Fruit fly (Drosophila melanogaster): ENCODE data around the gene c12.2.

The c12.2 gene

dm6 chrX:9345522-9345921 is 26.4 kb downstream of the c12.2 start:
- TF ChIP-seq pan (optimal IDR thresholded peaks at IDR 0.05), result no peak
- TF ChIP-seq dl (GFP tag; optimal IDR thresholded peaks at IDR 0.05; ENCODE audit: insufficient read depth in 1 of 2, partially characterized antibody in 2 of 2), result no peak
- TF ChIP-seq ey (GFP tag; optimal IDR thresholded peaks at IDR 0.05), result no peak
- TF ChIP-seq psq (GFP tag; optimal IDR thresholded peaks at IDR 0.05), result no peak
- TF ChIP-seq Jra (GFP tag; optimal IDR thresholded peaks at IDR 0.05), result no peak
- no peak for TF ChIP-seq GATAd (GFP tag; optimal IDR thresholded peaks at IDR 0.05)
- no peak for TF ChIP-seq h (GFP tag; optimal IDR thresholded peaks at IDR 0.05)

- no peak for TF ChIP-seq CG9705 (GFP tag; optimal IDR thresholded peaks at IDR 0.05)
- no peak for TF ChIP-seq HLH106 (tag; optimal IDR thresholded peaks at IDR 0.05)
- TF ChIP-seq Rel (GFP tag; optimal IDR thresholded peaks at IDR 0.05), result no peak
- no peak for TF ChIP-seq Rel (tag; optimal IDR thresholded peaks at IDR 0.05)
- no peak for TF ChIP-seq CrebA (GFP tag; optimal IDR thresholded peaks at IDR 0.05; ENCODE audit: borderline replicate concordance)
- no peak for TF ChIP-seq Myc (optimal IDR thresholded peaks at IDR 0.05)
These were observed 28.6 kb downstream of the c12.2 start for dm6 chrX:9347767-9348166.

DNA sequence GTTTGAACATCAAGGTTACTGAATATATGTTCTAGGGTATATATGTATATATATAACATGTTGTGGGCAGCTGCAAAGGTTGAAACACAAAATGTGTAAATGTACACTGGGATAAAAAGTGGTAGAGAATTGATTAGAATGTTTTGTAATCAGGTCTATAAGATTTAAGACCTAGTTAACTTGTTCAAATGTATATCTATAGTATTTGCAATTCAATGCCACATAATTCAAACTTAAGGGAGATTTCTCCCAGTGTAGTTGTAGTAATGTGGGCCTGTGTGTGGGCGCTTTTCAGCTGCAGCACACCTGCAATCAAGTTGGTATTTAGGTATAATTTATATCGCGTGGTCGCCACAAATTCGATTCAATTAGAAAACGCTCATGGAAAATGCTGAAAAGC is 30.1 kb downstream of the c12.2 start:
- TF ChIP-seq Hnf4 (GFP tag; optimal IDR thresholded peaks at IDR 0.05) (peak; percentile 3), sv (GFP tag; optimal IDR thresholded peaks at IDR 0.05) (peak; percentile 2), dl (GFP tag; optimal IDR thresholded peaks at IDR 0.05; ENCODE audit: insufficient read depth in 1 of 2, partially characterized antibody in 2 of 2) (no peak), foxo (GFP tag; optimal IDR thresholded peaks at IDR 0.05) (peak in 1 of 2 experiments; percentile 12)

DNA sequence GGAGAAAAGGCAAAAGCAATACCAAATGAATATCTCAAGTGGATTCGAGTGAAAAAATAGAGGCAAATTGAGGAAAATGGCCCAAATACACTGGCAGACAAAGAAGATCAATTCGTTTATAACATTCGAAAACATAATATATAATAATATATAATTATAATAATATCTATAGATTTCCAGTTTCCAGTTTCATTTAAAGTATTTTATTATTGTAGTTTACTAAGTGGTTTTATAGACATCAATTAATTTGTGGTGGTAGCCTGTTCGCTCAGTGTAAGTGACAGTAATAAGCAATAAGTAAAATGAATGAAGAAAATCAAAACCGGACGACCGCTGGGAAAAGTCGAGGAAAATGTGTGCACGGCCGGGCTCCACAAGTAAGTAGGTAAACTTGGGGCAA is 31.1 kb downstream of the c12.2 start:
- TF ChIP-seq Abd-B (GFP tag; optimal IDR thresholded peaks at IDR 0.05) (no peak), CG32264 (GFP tag; optimal IDR thresholded peaks at IDR 0.05) (no peak), foxo (GFP tag; optimal IDR thresholded peaks at IDR 0.05) (no peak), Hr83 (GFP tag; optimal IDR thresholded peaks at IDR 0.05; ENCODE audit: poor library complexity, severe bottlenecking) (no peak), Vsx2 (GFP tag; optimal IDR thresholded peaks at IDR 0.05; ENCODE audit: partially characterized antibody) (no peak), brk (GFP tag; optimal IDR thresholded peaks at IDR 0.05) (no peak)

DNA sequence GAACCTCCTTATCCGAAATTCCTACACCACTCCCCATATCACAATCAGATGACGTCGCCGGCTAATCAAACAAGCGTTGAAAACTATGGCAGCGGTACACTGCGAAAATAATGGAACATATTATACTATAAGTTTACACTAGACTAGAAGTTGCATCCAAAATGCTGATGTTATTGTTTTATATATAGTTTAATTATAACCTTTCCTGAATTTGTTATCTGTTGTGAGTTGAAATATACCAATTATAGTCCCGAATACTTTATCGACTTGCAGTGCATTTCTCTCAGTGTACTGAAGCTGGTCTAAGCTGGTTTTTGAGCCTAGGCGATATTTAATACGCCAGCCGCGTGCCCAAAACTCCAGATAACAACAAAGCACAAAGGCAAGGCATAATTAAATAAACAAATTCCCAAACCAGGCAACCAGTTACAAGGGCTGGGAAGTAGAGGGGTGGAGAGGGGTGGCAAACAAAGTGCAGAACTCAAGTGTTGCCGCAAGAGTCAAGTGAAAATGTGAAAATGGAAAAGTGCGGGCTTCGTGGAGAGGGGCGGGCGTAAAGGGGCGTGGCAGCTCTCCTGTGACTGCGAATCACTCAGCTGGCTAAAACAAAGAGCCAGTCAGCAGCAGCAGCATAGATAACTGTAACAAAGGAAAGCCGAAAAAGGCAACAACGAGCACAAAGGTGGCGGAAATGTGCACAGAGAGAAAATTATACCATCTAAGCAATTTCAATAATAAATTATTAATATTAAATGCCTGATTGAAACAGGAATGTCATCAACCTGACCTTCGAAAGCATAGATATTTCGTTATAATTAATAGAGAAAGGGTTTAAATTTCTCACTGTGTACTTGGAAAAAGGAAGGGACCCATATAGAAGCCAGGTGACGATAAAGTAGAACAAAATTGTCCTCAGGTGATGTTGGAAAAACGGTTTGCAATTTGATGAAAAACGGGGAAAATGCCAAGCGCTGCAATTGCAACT is 33.2 kb downstream of the c12.2 start:
- TF ChIP-seq dsf (GFP tag; optimal IDR thresholded peaks at IDR 0.05; ENCODE audit: borderline replicate concordance) (no peak), usp (GFP tag; optimal IDR thresholded peaks at IDR 0.05) (no peak), fru (GFP tag; optimal IDR thresholded peaks at IDR 0.05) (peak; percentile 38), Mio (GFP tag; optimal IDR thresholded peaks at IDR 0.05) (no peak), Jra (GFP tag; optimal IDR thresholded peaks at IDR 0.05) (no peak), lola (GFP tag; optimal IDR thresholded peaks at IDR 0.05) (no peak), psq (GFP tag; optimal IDR thresholded peaks at IDR 0.05) (peak; percentile 45), brk (GFP tag; optimal IDR thresholded peaks at IDR 0.05) (peak; percentile 46), woc (GFP tag; optimal IDR thresholded peaks at IDR 0.05) (no peak), foxo (GFP tag; optimal IDR thresholded peaks at IDR 0.05) (peak in 1 of 2 experiments; percentile 67), rgr (GFP tag; optimal IDR thresholded peaks at IDR 0.05) (peak; percentile 78), Sp1 (GFP tag; optimal IDR thresholded peaks at IDR 0.05) (peak; percentile 56), N (GFP tag; optimal IDR thresholded peaks at IDR 0.05) (no peak), h (GFP tag; optimal IDR thresholded peaks at IDR 0.05) (peak; percentile 67), br (GFP tag; optimal IDR thresholded peaks at IDR 0.05) (peak; percentile 5), sv (GFP tag; optimal IDR thresholded peaks at IDR 0.05) (peak; percentile 77), Vsx2 (GFP tag; optimal IDR thresholded peaks at IDR 0.05; ENCODE audit: partially characterized antibody) (no peak), sage (GFP tag; optimal IDR thresholded peaks at IDR 0.05) (peak; percentile 28), Hr83 (GFP tag; optimal IDR thresholded peaks at IDR 0.05; ENCODE audit: poor library complexity, severe bottlenecking) (no peak), OdsH (GFP tag; optimal IDR thresholded peaks at IDR 0.05) (peak; percentile 48), Abd-B (GFP tag; optimal IDR thresholded peaks at IDR 0.05) (no peak), dmrt93B (GFP tag; optimal IDR thresholded peaks at IDR 0.05) (peak; percentile 46), Hnf4 (GFP tag; optimal IDR thresholded peaks at IDR 0.05) (peak; percentile 63), HLH106 (tag; optimal IDR thresholded peaks at IDR 0.05) (peak; percentile 68), ey (GFP tag; optimal IDR thresholded peaks at IDR 0.05) (peak; percentile 39), Dfd (GFP tag; optimal IDR thresholded peaks at IDR 0.05) (no peak)
